Worm (Caenorhabditis elegans): ENCODE data around the gene F09E5.14.
"Not testable (repeated sequence)": the region's sequence is repeated elsewhere in the genome, so short reads cannot be mapped to it uniquely, and the experiment has no call there.

DNA sequence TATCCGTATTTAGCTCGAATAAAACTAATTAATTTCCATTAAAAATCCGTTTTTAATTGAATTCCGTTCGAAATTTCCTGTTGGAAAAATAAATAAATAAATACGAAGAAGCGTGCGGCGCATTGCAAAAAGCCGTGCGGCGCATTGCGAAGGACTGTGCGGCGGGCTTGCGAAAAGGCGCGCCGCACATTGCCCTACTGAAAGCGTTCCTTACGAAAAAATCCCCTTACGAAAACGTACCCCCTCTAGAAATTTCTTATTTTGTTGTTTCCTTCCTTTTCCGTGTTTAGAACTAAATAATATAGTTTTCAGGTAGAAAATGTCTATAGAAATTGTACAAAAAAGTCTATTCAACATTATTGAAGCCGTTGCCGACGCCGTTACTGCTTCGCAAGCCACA lies 5.7 kb upstream of the F09E5.14 start, which contains the start of gene F09E5.8:
- TF ChIP-seq blmp-1 (tag; optimal IDR thresholded peaks at IDR 0.05); ztf-4 (tag; optimal IDR thresholded peaks at IDR 0.05); unc-62 (GFP tag; optimal IDR thresholded peaks at IDR 0.05); efl-3 (GFP tag; optimal IDR thresholded peaks at IDR 0.05); lin-13 (GFP tag; optimal IDR thresholded peaks at IDR 0.05); aly-2 (tag; optimal IDR thresholded peaks at IDR 0.05); dpl-1 (GFP tag; optimal IDR thresholded peaks at IDR 0.05); mep-1 (tag; optimal IDR thresholded peaks at IDR 0.05); egl-27 (tag; optimal IDR thresholded peaks at IDR 0.05); elt-2 (tag; optimal IDR thresholded peaks at IDR 0.05); ztf-11 (tag; optimal IDR thresholded peaks at IDR 0.05): not testable (repeated sequence)
